Worm (Caenorhabditis elegans) whole organism, L3 larva: Measurements from ENCODE around the gene F20B6.4.

ENCODE experiments used
- ZK546.5 ChIP-seq: sonication (generic microtip); optimal IDR thresholded peaks from 2 replicates; lab custom pipeline; 2017; ENCODE audit warnings: missing biosample characterization, missing genetic modification characterization
- aly-2 ChIP-seq: fragments of 150-350 bp; optimal IDR thresholded peaks from 2 replicates; lab custom pipeline; 2014; ENCODE audit warnings: missing biosample characterization, missing genetic modification characterization
- ama-1 ChIP-seq: fragments of 150-350 bp; optimal IDR thresholded peaks from 2 replicates; lab custom pipeline; 2018
- ceh-16 ChIP-seq: sonication (generic microtip); optimal IDR thresholded peaks from 2 replicates; lab custom pipeline; 2017; ENCODE audit warnings: missing biosample characterization, missing genetic modification characterization
- eor-1 ChIP-seq, 2 experiments: fragments of 150-350 bp; optimal IDR thresholded peaks; 2 replicates each; lab custom pipeline; 2014 to 2018; ENCODE audit warnings: missing biosample characterization in 2 of 2, missing genetic modification characterization in 2 of 2
- hmg-11 ChIP-seq: sonication (generic microtip); optimal IDR thresholded peaks from 2 replicates; lab custom pipeline; 2016; ENCODE audit warnings: missing genetic modification characterization, missing compliant biosample characterization
- lin-15B ChIP-seq: fragments of 150-350 bp; optimal IDR thresholded peaks from 2 replicates; lab custom pipeline; 2014; ENCODE audit warnings: missing biosample characterization, missing genetic modification characterization
- nhr-23 ChIP-seq: fragments of 150-350 bp; optimal IDR thresholded peaks from 2 replicates; lab custom pipeline; 2014; ENCODE audit warnings: missing biosample characterization, missing genetic modification reagents, missing genetic modification characterization
- pqm-1 ChIP-seq: fragments of 150-350 bp; optimal IDR thresholded peaks from 2 replicates; lab custom pipeline; 2017; ENCODE audit warnings: missing biosample characterization, missing genetic modification characterization, inconsistent platforms
- sea-2 ChIP-seq: fragments of 150-350 bp; sonication (generic microtip); optimal IDR thresholded peaks from 4 replicates; lab custom pipeline; 2014; ENCODE audit warnings: missing biosample characterization, missing genetic modification reagents, missing genetic modification characterization
- ztf-11 ChIP-seq: fragments of 150-350 bp; optimal IDR thresholded peaks from 2 replicates; lab custom pipeline; 2014; ENCODE audit warnings: missing biosample characterization, missing genetic modification characterization
- ztf-4 ChIP-seq: fragments of 150-350 bp; optimal IDR thresholded peaks from 2 replicates; lab custom pipeline; 2014; ENCODE audit warnings: missing biosample characterization, missing genetic modification characterization

DNA sequence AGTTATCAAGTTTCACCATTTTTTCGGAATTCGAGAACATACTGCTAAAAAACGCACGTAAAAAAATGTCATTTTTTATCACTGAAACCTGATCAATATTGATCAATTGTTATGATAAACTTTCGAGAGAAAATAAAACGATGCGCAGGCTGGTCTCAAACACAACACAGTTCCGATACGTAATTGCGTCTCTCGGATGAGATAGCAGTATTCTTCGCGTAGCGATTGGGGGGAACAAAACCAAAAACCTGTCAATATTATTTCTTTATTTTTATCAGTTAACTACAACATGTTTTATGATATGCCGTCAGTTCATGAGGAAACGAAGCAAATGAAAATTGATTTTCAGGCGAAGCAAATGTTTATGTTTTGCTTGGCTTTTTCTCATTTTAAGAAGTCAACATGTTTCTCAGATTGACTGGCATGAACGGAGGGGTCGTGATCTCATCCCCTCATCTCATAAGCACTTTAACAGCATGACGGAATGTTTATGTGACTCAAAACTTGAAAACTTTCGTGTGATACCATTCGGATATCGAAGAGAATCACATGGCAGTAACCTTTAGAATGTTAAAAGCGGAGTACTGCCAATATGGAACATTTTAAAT, 19.3 kb upstream of the F20B6.4 start:
- TF ChIP-seq pqm-1 (tag; lab: Kevin White, UChicago) (peak; percentile 46), ZK546.5 (tag; lab: Kevin White, UChicago) (no peak), ztf-11 (tag; lab: Kevin White, UChicago) (no peak), nhr-23 (tag; lab: Kevin White, UChicago) (peak; percentile 32), ama-1 (no peak), hmg-11 (tag; lab: Kevin White, UChicago) (no peak), aly-2 (tag; lab: Kevin White, UChicago) (no peak), ztf-4 (tag; lab: Kevin White, UChicago) (no peak), sea-2 (no peak), eor-1 (tag; optimal IDR thresholded peaks at IDR 0.05; lab: Kevin White, UChicago) (no peak), lin-15B (no peak), ceh-16 (tag; lab: Kevin White, UChicago) (no peak)
